Worm (Caenorhabditis elegans) whole organism, L1 larva: ENCODE data around the gene vpat-1.

Experiments used
- aha-1 ChIP-seq: fragments of 150-350 bp; optimal IDR thresholded peaks from 2 replicates; lab custom pipeline; 2014; ENCODE audit warnings: missing biosample characterization, missing genetic modification characterization
- ama-1 ChIP-seq: fragments of 150-350 bp; optimal IDR thresholded peaks from 2 replicates; lab custom pipeline; 2014
- fkh-4 ChIP-seq: sonication (generic microtip); optimal IDR thresholded peaks from 2 replicates; lab custom pipeline; 2016; ENCODE audit warnings: missing compliant biosample characterization, missing genetic modification characterization, borderline replicate concordance
- mdl-1 ChIP-seq, 2 experiments: fragments of 150-350 bp; optimal IDR thresholded peaks; 2 replicates each; lab custom pipeline; 2014 to 2017; ENCODE audit warnings: missing biosample characterization in 2 of 2, missing genetic modification characterization in 2 of 2, inconsistent platforms in 1 of 2
- nhr-237 ChIP-seq: fragments of 150-350 bp; optimal IDR thresholded peaks from 2 replicates; lab custom pipeline; 2014; ENCODE audit warnings: missing biosample characterization, missing genetic modification characterization
- nhr-28 ChIP-seq: fragments of 150-350 bp; optimal IDR thresholded peaks from 2 replicates; lab custom pipeline; 2014; ENCODE audit warnings: missing biosample characterization, missing genetic modification characterization
- nhr-76 ChIP-seq: sonication (generic microtip); optimal IDR thresholded peaks from 2 replicates; lab custom pipeline; 2017; ENCODE audit warnings: missing biosample characterization, missing genetic modification characterization
- nhr-90 ChIP-seq: sonication (generic microtip); optimal IDR thresholded peaks from 2 replicates; lab custom pipeline; 2016; ENCODE audit warnings: mild to moderate bottlenecking, missing genetic modification characterization, missing compliant biosample characterization; ENCODE audit not compliant: poor library complexity
- pqm-1 ChIP-seq: sonication (generic microtip); optimal IDR thresholded peaks from 3 replicates; lab custom pipeline; 2017; ENCODE audit warnings: missing biosample characterization, missing genetic modification characterization
- sox-4 ChIP-seq: sonication (generic microtip); optimal IDR thresholded peaks from 2 replicates; lab custom pipeline; 2016; ENCODE audit warnings: missing genetic modification characterization, missing compliant biosample characterization

- TF ChIP-seq sox-4 (no peak), mdl-1 (tag; optimal IDR thresholded peaks at IDR 0.05; lab: Kevin White, UChicago) (no peak), nhr-76 (tag; lab: Kevin White, UChicago) (no peak), pqm-1 (no peak), nhr-28 (no peak), nhr-90 (tag; lab: Kevin White, UChicago) (no peak), ama-1 (lab: Kevin White, UChicago) (no peak), aha-1 (tag; lab: Kevin White, UChicago) (no peak), fkh-4 (tag; lab: Kevin White, UChicago) (no peak), nhr-237 (no peak)
These were observed 11.9 kb upstream of the vpat-1 start for ce11 chrX:1057821-1058377.
